Fruit fly (Drosophila melanogaster) whole organism, adult: Measurements from ENCODE around the gene Ir62a.

Source experiments
- CG11617 ChIP-seq: fragments of 200-800 bp; sonication (Bioruptor generic); optimal IDR thresholded peaks from 2 replicates; lab custom pipeline; 2017; ENCODE audit warnings: mild to moderate bottlenecking, missing biosample characterization, missing genetic modification reagents, missing genetic modification characterization
- CG12768 ChIP-seq: fragments of 200-800 bp; sonication (Bioruptor generic); optimal IDR thresholded peaks from 2 replicates; lab custom pipeline; 2017; ENCODE audit warnings: missing biosample characterization, missing genetic modification characterization, mild to moderate bottlenecking, moderate library complexity, missing genetic modification reagents
- CG5204 ChIP-seq: fragments of 200-800 bp; sonication (Bioruptor generic); optimal IDR thresholded peaks from 2 replicates; lab custom pipeline; 2016; ENCODE audit warnings: missing biosample characterization, missing genetic modification characterization
- CG7101 ChIP-seq: fragments of 200-800 bp; sonication (Bioruptor generic); optimal IDR thresholded peaks from 2 replicates; lab custom pipeline; 2018; ENCODE audit warnings: missing biosample characterization, mild to moderate bottlenecking, missing genetic modification characterization, moderate library complexity
- Clk ChIP-seq: fragments of 200-800 bp; sonication (Bioruptor generic); optimal IDR thresholded peaks from 2 replicates; lab custom pipeline; 2017; ENCODE audit warnings: missing biosample characterization, missing genetic modification characterization
- Mnt ChIP-seq: fragments of 200-800 bp; sonication (Bioruptor generic); optimal IDR thresholded peaks from 2 replicates; lab custom pipeline; 2016; ENCODE audit warnings: missing biosample characterization, mild to moderate bottlenecking, missing genetic modification characterization
- bab1 ChIP-seq: fragments of 200-800 bp; sonication (Bioruptor generic); optimal IDR thresholded peaks from 3 replicates; lab custom pipeline; 2019; ENCODE audit warnings: missing biosample characterization, mild to moderate bottlenecking, missing genetic modification characterization, moderate library complexity
- kay ChIP-seq: fragments of 200-800 bp; sonication (Bioruptor generic); peaks from one replicate; lab custom pipeline; 2016; ENCODE audit warnings: missing biosample characterization, missing genetic modification characterization, borderline replicate concordance
- ovo ChIP-seq: fragments of 200-800 bp; sonication (Bioruptor generic); optimal IDR thresholded peaks from 2 replicates; lab custom pipeline; 2016; ENCODE audit warnings: missing biosample characterization, missing genetic modification characterization
- pad ChIP-seq: fragments of 200-800 bp; sonication (Bioruptor generic); optimal IDR thresholded peaks from 3 replicates; lab custom pipeline; 2017; ENCODE audit warnings: missing biosample characterization, missing genetic modification characterization, mild to moderate bottlenecking, moderate library complexity, missing genetic modification reagents
- toe ChIP-seq: fragments of 200-800 bp; sonication (Bioruptor generic); optimal IDR thresholded peaks from 2 replicates; lab custom pipeline; 2016; ENCODE audit warnings: missing biosample characterization, missing genetic modification characterization

DNA sequence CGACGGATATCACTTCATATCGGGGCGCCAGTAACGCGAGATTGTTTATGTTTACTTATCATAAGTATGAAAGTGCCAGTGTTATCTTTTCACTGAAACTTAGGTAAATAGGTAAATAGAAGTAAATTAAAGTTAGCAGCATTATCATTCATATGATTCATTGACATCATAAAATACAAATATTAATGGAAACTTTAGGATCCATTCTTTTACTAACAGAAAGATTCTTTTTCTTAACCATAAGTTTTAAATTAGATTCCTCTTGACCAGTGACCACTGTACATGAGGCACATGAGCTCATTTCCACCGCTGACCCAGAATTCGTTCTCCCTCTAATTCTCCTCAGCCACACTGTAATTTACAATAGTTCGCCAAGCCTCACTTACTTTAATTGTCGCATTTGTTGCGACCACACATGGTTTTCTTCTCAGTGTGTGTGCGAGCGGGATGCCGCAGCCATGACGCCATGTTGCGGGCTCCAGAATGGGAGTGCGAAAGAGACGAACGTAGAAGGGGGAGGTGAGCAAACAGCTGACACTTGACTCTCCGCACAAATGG is 47.4 kb upstream of the Ir62a start:
- TF ChIP-seq CG11617 (GFP tag; lab: Kevin White, UChicago) = no peak
- TF ChIP-seq CG5204 = no peak
- peak; percentile 82 for TF ChIP-seq pad
- no peak for TF ChIP-seq kay (GFP tag; lab: Kevin White, UChicago)
- no peak for TF ChIP-seq toe (GFP tag; lab: Kevin White, UChicago)
- no peak for TF ChIP-seq Mnt (GFP tag; lab: Kevin White, UChicago)
- TF ChIP-seq CG7101 (tag; lab: Kevin White, UChicago) = no peak
- TF ChIP-seq bab1 (GFP tag; lab: Kevin White, UChicago) = no peak
- no peak for TF ChIP-seq ovo (GFP tag; lab: Kevin White, UChicago)
- TF ChIP-seq CG12768 = no peak
- no peak for TF ChIP-seq Clk (GFP tag; lab: Kevin White, UChicago)
